Fruit fly (Drosophila melanogaster): Measurements from ENCODE around the gene Kah.

Kah gene

DNA sequence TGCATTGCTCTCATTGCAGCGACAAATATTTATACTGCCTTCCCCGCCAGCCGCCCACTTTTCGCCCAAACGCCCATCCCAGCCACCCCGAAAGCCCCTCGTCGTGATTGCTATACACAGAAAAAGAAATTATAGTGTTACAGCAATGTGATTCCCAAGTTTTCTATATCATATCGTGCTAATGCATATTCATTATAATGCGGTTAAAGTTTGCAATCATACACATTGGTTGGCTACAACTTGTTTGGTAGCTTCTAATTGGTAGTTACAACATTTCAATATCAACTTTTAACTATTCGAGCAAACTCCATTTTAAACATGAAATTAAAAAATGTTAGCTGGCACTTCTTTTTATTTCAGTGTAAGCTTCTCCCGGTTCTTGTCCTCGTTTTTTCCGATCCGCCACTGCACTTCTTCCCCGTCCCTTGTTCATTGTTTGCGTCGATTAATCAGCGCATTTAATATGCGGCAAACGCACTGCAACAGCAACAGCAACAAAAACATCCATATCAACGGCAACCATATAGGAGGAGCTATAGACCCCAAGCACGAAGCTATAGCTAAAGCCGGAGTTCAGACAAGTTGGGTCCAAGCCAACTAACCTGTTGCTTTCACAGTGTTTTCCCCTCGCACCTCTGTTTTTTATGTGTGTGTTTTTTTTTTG lies 23.0 kb downstream of the Kah start:
- TF ChIP-seq toe (GFP tag; optimal IDR thresholded peaks at IDR 0.05), result no peak
- TF ChIP-seq bab1 (GFP tag; optimal IDR thresholded peaks at IDR 0.05), result no peak
- TF ChIP-seq kay (GFP tag; ENCODE audit: borderline replicate concordance), result no peak
- no peak for TF ChIP-seq cic (GFP tag; optimal IDR thresholded peaks at IDR 0.05)
- TF ChIP-seq CG7101 (tag; optimal IDR thresholded peaks at IDR 0.05), result no peak
- TF ChIP-seq tj (GFP tag; optimal IDR thresholded peaks at IDR 0.05), result peak; percentile 56
- no peak for TF ChIP-seq CG1620 (GFP tag; optimal IDR thresholded peaks at IDR 0.05)
- TF ChIP-seq CG33017 (tag; optimal IDR thresholded peaks at IDR 0.05), result no peak
- no peak for TF ChIP-seq Mnt (GFP tag; optimal IDR thresholded peaks at IDR 0.05)
- no peak for TF ChIP-seq CG5204 (GFP tag; optimal IDR thresholded peaks at IDR 0.05)
- peak; percentile 47 for TF ChIP-seq CG7045 (GFP tag; optimal IDR thresholded peaks at IDR 0.05)
- TF ChIP-seq CG14711 (tag; optimal IDR thresholded peaks at IDR 0.05), result no peak

DNA sequence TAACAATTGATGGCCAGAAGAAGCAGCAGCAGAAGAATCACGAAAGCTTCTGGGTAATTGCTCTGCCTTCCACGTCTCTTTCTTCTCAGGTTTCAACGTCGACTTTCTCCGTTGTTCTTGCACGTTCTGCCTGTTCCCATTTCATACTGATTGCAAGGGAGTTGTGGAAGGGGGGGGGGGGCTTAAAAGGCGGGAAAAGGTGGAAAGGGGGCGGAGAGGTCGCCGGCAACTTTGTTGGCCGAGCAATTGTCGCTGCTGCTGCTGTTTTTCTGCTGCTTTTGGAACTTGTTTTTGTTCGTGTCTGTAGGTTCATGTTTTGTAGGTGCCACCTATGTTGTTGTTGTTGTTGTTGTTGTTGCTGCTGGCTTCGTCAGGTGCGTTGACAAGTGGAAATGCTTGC lies 23.5 kb downstream of the Kah start:
- no peak for TF ChIP-seq bab1 (GFP tag; optimal IDR thresholded peaks at IDR 0.05)
- TF ChIP-seq tj (GFP tag; optimal IDR thresholded peaks at IDR 0.05), result peak; percentile 87

DNA sequence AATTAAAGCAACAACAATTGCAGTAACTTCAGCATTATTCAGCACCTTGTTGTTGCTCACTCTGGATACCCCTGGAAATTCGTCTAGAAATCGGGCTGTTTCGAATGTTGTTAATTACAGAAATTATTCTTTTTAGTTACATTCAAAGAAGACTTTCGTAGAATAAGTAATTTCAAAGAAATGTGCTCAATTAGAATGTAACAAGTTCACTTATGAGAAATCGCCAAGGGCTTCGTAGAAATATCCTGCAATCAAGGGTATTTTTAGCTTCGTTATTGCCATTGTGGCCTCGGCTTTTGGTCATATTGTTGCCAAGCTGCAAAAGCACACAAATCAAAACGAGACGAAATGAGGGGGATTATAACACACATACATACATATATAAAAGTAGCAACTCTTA lies 25.1 kb downstream of the Kah start:
- TF ChIP-seq CG14711 (tag; optimal IDR thresholded peaks at IDR 0.05) (no peak), tj (GFP tag; optimal IDR thresholded peaks at IDR 0.05) (peak; percentile 63), bab1 (GFP tag; optimal IDR thresholded peaks at IDR 0.05) (peak; percentile 63), Hr96 (GFP tag; optimal IDR thresholded peaks at IDR 0.05) (no peak), cnc (optimal IDR thresholded peaks at IDR 0.05) (peak in 1 of 2 experiments; percentile 35)

DNA sequence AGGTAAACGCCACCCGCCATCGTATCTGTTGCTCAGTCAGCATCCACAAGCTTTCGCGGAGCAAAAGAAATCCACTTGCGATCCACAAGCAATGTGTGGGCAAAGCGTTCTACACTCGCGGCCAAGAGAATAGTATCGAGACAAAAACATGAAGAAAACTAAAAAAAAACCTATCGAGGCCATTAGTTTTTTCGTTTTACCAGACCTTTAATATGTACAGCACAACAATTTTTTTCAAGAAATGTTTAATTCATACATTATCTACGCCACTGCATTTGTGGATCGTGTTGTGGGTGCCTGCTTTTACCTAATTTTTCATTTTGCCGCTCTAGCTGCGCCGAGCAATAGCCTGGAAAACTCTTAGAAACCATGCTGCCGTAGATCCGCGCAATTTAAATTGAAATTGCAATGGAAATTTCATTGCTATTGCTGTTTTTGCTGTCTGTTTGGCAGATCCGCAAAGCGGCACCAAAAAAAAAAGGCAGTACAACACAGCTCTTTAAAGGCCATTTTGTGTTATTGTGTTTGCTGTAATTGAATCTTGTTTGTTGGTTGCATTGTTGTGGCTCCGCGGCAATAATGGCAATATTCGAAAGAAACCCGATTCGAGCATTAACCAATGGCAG lies 26.0 kb downstream of the Kah start:
- TF ChIP-seq Mnt (GFP tag; optimal IDR thresholded peaks at IDR 0.05) (no peak), Crg-1 (GFP tag; optimal IDR thresholded peaks at IDR 0.05) (no peak), CG12768 (GFP tag; optimal IDR thresholded peaks at IDR 0.05) (peak; percentile 52), tj (GFP tag; optimal IDR thresholded peaks at IDR 0.05) (no peak), CG5204 (GFP tag; optimal IDR thresholded peaks at IDR 0.05) (no peak), Hr96 (GFP tag; optimal IDR thresholded peaks at IDR 0.05) (no peak), cnc (optimal IDR thresholded peaks at IDR 0.05) (no peak), CG7101 (tag; optimal IDR thresholded peaks at IDR 0.05) (peak; percentile 40), CG11617 (GFP tag; optimal IDR thresholded peaks at IDR 0.05) (peak; percentile 3), CG33017 (tag; optimal IDR thresholded peaks at IDR 0.05) (peak; percentile 19), bab1 (GFP tag; optimal IDR thresholded peaks at IDR 0.05) (peak; percentile 6), cic (GFP tag; optimal IDR thresholded peaks at IDR 0.05) (no peak), CG7045 (GFP tag; optimal IDR thresholded peaks at IDR 0.05) (peak; percentile 75), pad (GFP tag; optimal IDR thresholded peaks at IDR 0.05) (peak; percentile 6), kay (GFP tag; ENCODE audit: borderline replicate concordance) (no peak), Clk (GFP tag; optimal IDR thresholded peaks at IDR 0.05) (no peak), toe (GFP tag; optimal IDR thresholded peaks at IDR 0.05) (no peak), CG1620 (GFP tag; optimal IDR thresholded peaks at IDR 0.05) (no peak), ovo (GFP tag; optimal IDR thresholded peaks at IDR 0.05) (no peak), CG14711 (tag; optimal IDR thresholded peaks at IDR 0.05) (peak; percentile 66)

DNA sequence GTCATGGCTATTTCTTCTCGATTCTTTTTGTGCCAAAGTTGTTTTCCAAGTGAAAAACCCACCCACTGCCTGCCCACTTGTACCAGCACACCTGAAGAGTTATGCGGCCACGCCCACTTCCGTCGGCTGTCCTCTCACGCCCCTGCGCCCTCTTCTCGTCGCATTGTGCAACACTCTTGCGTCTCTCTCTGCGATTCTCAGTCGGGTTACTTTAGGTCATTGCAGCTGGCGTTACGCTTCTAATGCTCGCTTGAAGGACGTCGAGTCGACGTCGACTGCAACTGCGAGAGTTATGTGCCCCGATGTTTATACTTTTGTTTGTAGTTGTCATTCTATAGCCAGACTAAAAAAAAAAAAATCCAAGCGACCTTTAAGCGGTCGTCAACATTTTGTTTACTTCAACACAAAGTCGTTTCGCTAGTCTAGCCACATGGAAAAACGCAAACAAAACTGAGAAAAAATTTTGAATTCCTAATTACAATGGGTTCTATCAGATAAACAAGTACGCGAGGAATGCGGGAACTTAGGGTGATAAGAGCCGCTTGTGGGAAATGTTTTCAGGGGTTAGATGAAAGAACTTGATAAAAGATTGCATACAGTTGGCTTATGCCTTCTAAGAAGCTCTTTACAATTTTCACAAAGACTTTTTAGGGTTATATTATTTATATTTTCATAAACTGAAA lies 27.2 kb downstream of the Kah start:
- TF ChIP-seq Clk (GFP tag; optimal IDR thresholded peaks at IDR 0.05) (no peak), CG33017 (tag; optimal IDR thresholded peaks at IDR 0.05) (no peak), CG11617 (GFP tag; optimal IDR thresholded peaks at IDR 0.05) (no peak), toe (GFP tag; optimal IDR thresholded peaks at IDR 0.05) (no peak), bab1 (GFP tag; optimal IDR thresholded peaks at IDR 0.05) (no peak)

DNA sequence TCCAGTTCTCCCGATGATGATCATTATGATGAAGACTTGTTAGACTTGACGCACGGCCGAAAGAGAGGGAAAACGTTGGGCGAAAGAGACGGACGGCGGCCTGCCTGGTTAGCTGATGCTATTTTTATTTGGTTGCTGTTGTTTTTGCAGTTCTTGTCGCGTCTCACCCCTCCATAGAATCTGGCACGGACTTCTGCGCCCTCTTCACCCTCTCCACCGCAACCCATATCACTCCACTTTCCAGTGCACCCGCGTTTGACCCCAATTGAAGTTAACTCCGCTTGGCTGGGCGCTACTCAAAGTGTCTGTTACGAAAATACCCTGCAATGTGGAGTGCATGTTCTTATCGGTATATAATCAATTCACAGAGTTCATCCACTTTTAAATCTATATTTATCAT lies 28.0 kb downstream of the Kah start:
- TF ChIP-seq ovo (GFP tag; optimal IDR thresholded peaks at IDR 0.05) (no peak), pad (GFP tag; optimal IDR thresholded peaks at IDR 0.05) (no peak), CG1620 (GFP tag; optimal IDR thresholded peaks at IDR 0.05) (no peak), Mnt (GFP tag; optimal IDR thresholded peaks at IDR 0.05) (no peak), CG11617 (GFP tag; optimal IDR thresholded peaks at IDR 0.05) (no peak), CG7045 (GFP tag; optimal IDR thresholded peaks at IDR 0.05) (no peak), CG14711 (tag; optimal IDR thresholded peaks at IDR 0.05) (no peak), toe (GFP tag; optimal IDR thresholded peaks at IDR 0.05) (no peak), CG12768 (GFP tag; optimal IDR thresholded peaks at IDR 0.05) (no peak), cnc (optimal IDR thresholded peaks at IDR 0.05) (no peak), CG33017 (tag; optimal IDR thresholded peaks at IDR 0.05) (no peak)

All from whole organism, adult.